Worm (Caenorhabditis elegans): Measurements from ENCODE around the gene set-6.

DNA sequence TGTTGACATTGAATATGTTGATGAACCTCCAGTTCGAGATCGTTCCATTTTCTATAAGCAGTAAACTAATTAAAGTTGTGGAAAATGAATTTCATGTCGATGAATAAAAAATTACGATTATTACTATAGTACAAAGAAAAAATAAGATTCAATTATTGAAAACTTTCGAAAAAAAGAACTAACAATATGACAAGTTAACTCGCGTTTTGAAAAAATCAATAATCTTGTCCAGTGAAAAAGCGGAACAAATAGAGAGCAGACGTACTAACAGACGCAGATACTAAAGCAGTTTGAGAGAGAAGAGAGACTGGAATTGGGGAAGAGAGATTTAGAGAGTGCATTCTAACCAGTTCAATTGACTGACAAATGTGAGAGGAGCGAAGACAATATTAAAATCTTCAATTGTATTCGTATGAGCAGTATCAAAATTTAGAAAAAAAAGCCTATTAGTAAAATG lies at the start of gene set-6:
- TF ChIP-seq aly-2 (tag; optimal IDR thresholded peaks at IDR 0.05) (no peak), jun-1 (tag; optimal IDR thresholded peaks at IDR 0.05) (no peak), egl-5 (tag; optimal IDR thresholded peaks at IDR 0.05) (no peak), unc-39 (tag; optimal IDR thresholded peaks at IDR 0.05) (no peak), unc-62 (GFP tag; optimal IDR thresholded peaks at IDR 0.05) (no peak), zag-1 (tag; optimal IDR thresholded peaks at IDR 0.05) (no peak)
